Worm (Caenorhabditis elegans) whole organism, L1 larva: ENCODE measurements around the gene F13H8.2.

Experiments
- lsy-2 ChIP-seq, 2 experiments: fragments of 150-350 bp; optimal IDR thresholded peaks; 2 replicates each; lab custom pipeline; 2014; ENCODE audit warnings: missing biosample characterization in 2 of 2, missing genetic modification characterization in 2 of 2
- mep-1 ChIP-seq: fragments of 150-350 bp; optimal IDR thresholded peaks from 2 replicates; lab custom pipeline; 2014; ENCODE audit warnings: missing biosample characterization, missing genetic modification characterization
- pag-3 ChIP-seq: sonication (generic microtip); optimal IDR thresholded peaks from 2 replicates; lab custom pipeline; 2017; ENCODE audit warnings: missing genetic modification characterization, mild to moderate bottlenecking, missing compliant biosample characterization, antibody characterized with exemption, borderline replicate concordance; ENCODE audit not compliant: insufficient read depth
- rnt-1 ChIP-seq: sonication (generic microtip); optimal IDR thresholded peaks from 2 replicates; lab custom pipeline; 2016; ENCODE audit warnings: mild to moderate bottlenecking, missing genetic modification characterization, moderate library complexity, missing compliant biosample characterization

DNA sequence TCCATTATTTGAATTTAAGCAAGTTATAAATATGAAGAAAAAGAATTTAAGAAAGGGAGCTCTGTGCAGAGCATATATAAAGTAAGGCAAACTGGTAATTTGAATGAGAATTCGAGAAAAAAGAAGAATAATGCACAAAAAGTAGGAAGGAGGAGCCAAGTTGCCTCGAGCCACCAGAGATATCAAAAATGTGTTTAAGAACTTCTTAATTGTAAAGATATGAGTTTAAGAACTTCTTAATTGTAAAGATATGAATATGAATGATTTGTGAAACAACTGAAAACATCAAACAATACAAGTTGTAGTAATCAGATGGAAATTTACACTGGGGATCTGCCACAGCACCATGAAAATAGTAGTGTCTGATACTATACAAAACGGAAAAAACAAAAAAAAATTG, 16.7 kb downstream of the F13H8.2 start, which contains the start of gene F13H8.6:
- TF ChIP-seq pag-3 (tag; lab: Kevin White, UChicago), result no peak
- TF ChIP-seq rnt-1 (tag; lab: Kevin White, UChicago), result no peak
- no peak for TF ChIP-seq mep-1 (tag; lab: Kevin White, UChicago)
- TF ChIP-seq lsy-2 (tag; optimal IDR thresholded peaks at IDR 0.05; lab: Kevin White, UChicago), result no peak
